Fruit fly (Drosophila melanogaster) Kc167 (cell line): Measurements from ENCODE around the gene Atg3.

ENCODE experiments used
- Myc ChIP-seq: fragments of >200 bp; optimal IDR thresholded peaks from 2 replicates; lab custom pipeline; 2017; ENCODE audit warnings: missing external identifiers
- Sin3A ChIP-seq: fragments of >200 bp; optimal IDR thresholded peaks from 2 replicates; lab custom pipeline; 2018; ENCODE audit warnings: missing external identifiers
- h ChIP-seq: fragments of >200 bp; optimal IDR thresholded peaks from 3 replicates; lab custom pipeline; 2018; ENCODE audit warnings: missing external identifiers
- insv ChIP-seq: fragments of >200 bp; optimal IDR thresholded peaks from 3 replicates; lab custom pipeline; 2018; ENCODE audit warnings: missing external identifiers
- psq ChIP-seq: fragments of >200 bp; optimal IDR thresholded peaks from 2 replicates; lab custom pipeline; 2017; ENCODE audit warnings: missing external identifiers
- ttk ChIP-seq: sonication (Bioruptor generic); optimal IDR thresholded peaks from 2 replicates; lab custom pipeline; 2017; ENCODE audit warnings: missing external identifiers

The Atg3 gene

dm6 chr3L:18781653-18782629 lies 33.5 kb downstream of the Atg3 start:
- TF ChIP-seq psq (no peak), h (no peak), insv (lab: Kevin White, UChicago) (no peak), Myc (lab: Kevin White, UChicago) (no peak), Sin3A (lab: Kevin White, UChicago) (no peak), ttk (no peak)

DNA sequence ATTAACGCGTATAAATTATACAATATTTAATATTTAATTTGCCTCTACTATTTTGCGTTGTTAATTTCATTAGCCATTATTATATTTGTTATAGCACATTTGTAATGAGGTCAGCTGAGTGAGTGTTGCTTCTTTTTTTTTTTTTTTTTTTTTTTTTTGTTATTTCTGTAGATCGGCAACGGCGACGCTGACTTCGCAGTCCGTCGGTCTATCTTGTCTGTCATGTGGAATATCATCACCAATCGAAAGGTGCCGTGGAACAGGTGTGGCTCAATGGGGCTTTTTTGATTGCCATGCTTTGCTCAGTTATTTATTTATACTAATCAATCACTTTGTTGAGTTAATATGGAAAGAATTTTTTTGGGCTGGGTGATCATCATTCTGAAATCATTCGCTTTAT lies 34.2 kb downstream of the Atg3 start:
- no peak for TF ChIP-seq insv (lab: Kevin White, UChicago)
- no peak for TF ChIP-seq h
- no peak for TF ChIP-seq Sin3A (lab: Kevin White, UChicago)
- TF ChIP-seq ttk: no peak
- no peak for TF ChIP-seq Myc (lab: Kevin White, UChicago)
- TF ChIP-seq psq: no peak

DNA sequence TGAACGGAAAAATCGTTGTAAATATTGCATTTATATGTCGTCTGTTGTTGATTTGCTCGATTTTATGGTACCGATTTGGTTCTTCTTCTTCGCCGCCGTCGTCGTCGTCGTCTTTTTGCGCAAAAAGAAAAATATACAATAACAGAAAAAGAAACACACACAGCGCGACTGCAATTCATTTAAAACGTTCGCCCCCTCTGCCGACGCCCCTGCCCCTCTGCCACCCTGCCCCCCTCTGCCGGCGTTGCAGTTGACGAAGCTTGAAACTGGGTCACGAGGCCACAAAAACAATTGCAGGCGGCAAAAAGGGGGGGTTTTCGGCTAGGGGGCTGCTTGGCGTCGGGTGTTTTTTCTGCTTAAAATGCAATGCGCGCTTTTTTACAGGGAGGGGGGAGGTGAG lies 35.1 kb downstream of the Atg3 start:
- TF ChIP-seq Myc (lab: Kevin White, UChicago) (no peak), psq (no peak), h (no peak), ttk (no peak), insv (lab: Kevin White, UChicago) (no peak), Sin3A (lab: Kevin White, UChicago) (no peak)

- TF ChIP-seq psq: no peak
- no peak for TF ChIP-seq Sin3A (lab: Kevin White, UChicago)
- TF ChIP-seq insv (lab: Kevin White, UChicago): no peak
- TF ChIP-seq Myc (lab: Kevin White, UChicago): no peak
- TF ChIP-seq ttk: no peak
- TF ChIP-seq h: no peak
Observed at dm6 chr3L:18784562-18784961, 36.1 kb downstream of the Atg3 start.

DNA sequence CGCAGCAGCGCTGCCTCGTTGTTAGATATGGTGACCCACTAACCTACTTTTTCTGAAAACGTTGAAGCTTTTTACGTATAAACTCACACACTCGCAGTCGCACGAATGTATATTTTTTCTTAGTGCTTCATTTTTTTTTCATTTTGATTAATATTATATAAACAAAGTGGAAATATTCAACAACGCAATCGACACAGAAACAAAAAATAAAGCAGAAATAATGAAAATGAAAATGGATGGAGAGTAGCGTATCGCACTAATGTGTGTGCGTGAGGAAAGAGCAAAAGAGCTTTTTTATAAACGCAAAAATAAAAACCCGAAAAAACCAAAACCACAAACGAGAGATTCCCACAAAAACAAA lies 37.6 kb downstream of the Atg3 start:
- TF ChIP-seq ttk: no peak
- no peak for TF ChIP-seq psq
- TF ChIP-seq h: no peak
- no peak for TF ChIP-seq Sin3A (lab: Kevin White, UChicago)
- no peak for TF ChIP-seq Myc (lab: Kevin White, UChicago)
- no peak for TF ChIP-seq insv (lab: Kevin White, UChicago)

dm6 chr3L:18786427-18787104 lies 38.1 kb downstream of the Atg3 start:
- no peak for TF ChIP-seq Sin3A (lab: Kevin White, UChicago)
- no peak for TF ChIP-seq psq
- no peak for TF ChIP-seq Myc (lab: Kevin White, UChicago)
- TF ChIP-seq h: no peak

- TF ChIP-seq psq (no peak), Sin3A (lab: Kevin White, UChicago) (no peak)
Observed at dm6 chr3L:18787882-18788281, 39.4 kb downstream of the Atg3 start.

dm6 chr3L:18789203-18790018 lies 40.9 kb downstream of the Atg3 start:
- TF ChIP-seq psq: no peak
- TF ChIP-seq h: no peak
- no peak for TF ChIP-seq Sin3A (lab: Kevin White, UChicago)
- no peak for TF ChIP-seq insv (lab: Kevin White, UChicago)
- no peak for TF ChIP-seq ttk
- TF ChIP-seq Myc (lab: Kevin White, UChicago): no peak

DNA sequence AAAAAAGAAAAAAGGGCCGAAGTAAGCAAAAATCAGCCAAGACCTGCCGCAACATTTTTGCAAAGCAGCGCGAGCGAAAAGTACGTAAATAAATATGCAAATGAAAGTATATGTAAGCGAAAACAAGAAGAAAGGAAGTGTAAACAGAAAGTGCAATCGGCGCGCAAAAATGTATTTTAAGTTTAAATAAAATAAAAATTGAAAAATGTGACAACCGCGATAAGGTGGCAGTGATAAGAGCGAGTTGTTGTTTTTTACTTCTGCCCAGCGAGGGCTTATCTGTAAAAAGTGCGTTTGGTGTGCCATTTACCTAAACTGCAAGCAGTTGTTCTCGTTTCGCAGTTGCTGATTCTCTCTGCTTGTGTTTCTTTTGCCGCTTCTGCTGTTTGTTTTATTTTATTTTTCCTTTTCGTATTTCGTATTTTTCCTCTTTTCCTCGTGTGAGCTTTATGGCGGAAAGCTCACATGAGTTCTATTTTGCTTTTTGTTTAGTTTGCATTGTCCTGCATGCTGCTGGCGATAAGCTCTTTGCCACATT lies 42.2 kb downstream of the Atg3 start:
- TF ChIP-seq Sin3A (lab: Kevin White, UChicago) (no peak), Myc (lab: Kevin White, UChicago) (no peak), psq (no peak), ttk (no peak), insv (lab: Kevin White, UChicago) (no peak), h (no peak)

DNA sequence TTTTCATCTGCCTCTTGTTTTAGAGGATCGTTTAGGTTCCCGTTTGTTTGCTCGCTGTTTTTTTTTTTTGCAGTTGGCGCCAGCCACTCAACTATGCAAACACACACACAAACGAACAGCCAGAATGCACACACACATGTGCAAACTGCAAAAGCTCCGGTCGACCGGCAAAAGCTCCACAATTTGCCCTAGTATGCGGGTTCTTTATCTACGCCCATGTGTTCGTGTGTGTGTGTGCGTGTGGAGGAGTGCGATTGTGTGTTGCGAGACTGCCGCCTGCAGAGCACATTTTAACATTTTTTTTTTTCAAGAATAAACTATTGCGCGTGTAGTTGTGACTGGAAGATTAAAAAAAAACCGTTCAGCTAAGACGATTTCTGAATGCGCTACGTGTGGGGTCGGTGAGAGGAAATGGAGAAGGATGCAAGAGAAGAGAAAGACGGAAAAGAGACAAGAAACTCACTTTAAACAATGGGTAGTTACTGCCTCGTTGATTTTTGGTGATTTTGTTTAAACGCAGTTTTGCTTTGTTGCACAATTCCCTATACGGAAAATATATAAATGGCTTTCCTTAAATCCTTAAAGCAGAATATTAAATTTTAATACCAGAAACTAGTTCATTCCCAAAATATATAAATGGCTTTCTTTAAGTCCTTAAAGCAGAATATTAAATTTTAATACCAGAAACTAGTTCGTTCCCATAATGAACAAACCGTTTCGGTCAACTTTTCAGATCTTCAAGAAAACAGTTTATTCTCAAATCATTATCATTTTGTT lies 42.9 kb downstream of the Atg3 start:
- TF ChIP-seq h (no peak), Sin3A (lab: Kevin White, UChicago) (no peak), psq (no peak), Myc (lab: Kevin White, UChicago) (no peak), ttk (no peak), insv (lab: Kevin White, UChicago) (no peak)

DNA sequence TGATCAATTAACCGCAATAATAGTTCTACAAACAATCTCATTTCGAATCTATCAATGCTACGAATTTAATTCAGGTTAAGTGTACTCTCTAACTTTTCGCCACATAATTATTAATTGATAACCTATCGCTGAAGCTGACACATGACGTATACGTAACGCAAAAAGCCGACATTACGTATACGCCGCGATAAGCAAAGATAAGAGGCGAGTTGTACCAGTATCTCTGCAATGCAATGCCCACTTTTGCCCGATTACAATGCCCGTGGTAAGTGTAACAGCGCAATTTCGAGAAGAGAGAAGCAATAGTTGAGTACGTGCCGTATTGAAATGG lies 43.5 kb downstream of the Atg3 start:
- TF ChIP-seq ttk: no peak
- TF ChIP-seq h: no peak
- TF ChIP-seq psq: no peak
- TF ChIP-seq Sin3A (lab: Kevin White, UChicago): no peak
- no peak for TF ChIP-seq Myc (lab: Kevin White, UChicago)
- TF ChIP-seq insv (lab: Kevin White, UChicago): no peak
